Worm (Caenorhabditis elegans) whole organism, L2 larva: ENCODE data around the gene C34F11.5.

Experiments used
- F13H6.1 ChIP-seq: sonication (generic microtip); optimal IDR thresholded peaks from 2 replicates; lab custom pipeline; 2016; ENCODE audit warnings: missing genetic modification characterization, missing compliant biosample characterization
- R02D3.7 ChIP-seq: fragments of 150-350 bp; optimal IDR thresholded peaks from 2 replicates; lab custom pipeline; 2014; ENCODE audit warnings: missing biosample characterization, missing genetic modification characterization
- Y55F3AM.14 ChIP-seq: fragments of 200-800 bp; sonication (Bioruptor generic); optimal IDR thresholded peaks from 2 replicates; lab custom pipeline; 2018; ENCODE audit warnings: mild to moderate bottlenecking, missing genetic modification characterization, missing compliant biosample characterization
- ZK546.5 ChIP-seq: sonication (generic microtip); optimal IDR thresholded peaks from 2 replicates; lab custom pipeline; 2017; ENCODE audit warnings: missing biosample characterization, missing genetic modification characterization
- alr-1 ChIP-seq: fragments of 150-350 bp; optimal IDR thresholded peaks from 2 replicates; lab custom pipeline; 2014; ENCODE audit warnings: missing biosample characterization, missing genetic modification characterization
- blmp-1 ChIP-seq: sonication (generic microtip); optimal IDR thresholded peaks from 2 replicates; lab custom pipeline; 2017; ENCODE audit warnings: missing genetic modification characterization, mild to moderate bottlenecking, missing compliant biosample characterization, antibody characterized with exemption, moderate library complexity; ENCODE audit not compliant: insufficient read depth
- ceh-16 ChIP-seq: fragments of 150-350 bp; optimal IDR thresholded peaks from 2 replicates; lab custom pipeline; 2014; ENCODE audit warnings: missing biosample characterization, missing genetic modification characterization
- ceh-82 ChIP-seq: fragments of 150-350 bp; optimal IDR thresholded peaks from 2 replicates; lab custom pipeline; 2014; ENCODE audit warnings: missing biosample characterization, missing genetic modification characterization
- dmd-4 ChIP-seq: sonication (generic microtip); optimal IDR thresholded peaks from 2 replicates; lab custom pipeline; 2017; ENCODE audit warnings: missing biosample characterization, missing genetic modification characterization
- elt-1 ChIP-seq: fragments of 150-350 bp; optimal IDR thresholded peaks from 2 replicates; lab custom pipeline; 2014; ENCODE audit warnings: missing biosample characterization, missing genetic modification characterization
- elt-3 ChIP-seq: sonication (generic microtip); optimal IDR thresholded peaks from 2 replicates; lab custom pipeline; 2017; ENCODE audit warnings: missing biosample characterization, missing genetic modification characterization
- fos-1 ChIP-seq: fragments of 150-350 bp; optimal IDR thresholded peaks from 2 replicates; lab custom pipeline; 2014; ENCODE audit warnings: missing biosample characterization, missing genetic modification characterization
- gmeb-1 ChIP-seq: fragments of 150-350 bp; optimal IDR thresholded peaks from 2 replicates; lab custom pipeline; 2014; ENCODE audit warnings: missing biosample characterization, missing genetic modification characterization
- lin-11 ChIP-seq: fragments of 150-350 bp; sonication (generic microtip); optimal IDR thresholded peaks from 2 replicates; lab custom pipeline; 2014; ENCODE audit warnings: missing biosample characterization, missing genetic modification characterization, inconsistent platforms, mixed read lengths
- lin-13 ChIP-seq: fragments of 150-350 bp; optimal IDR thresholded peaks from 2 replicates; lab custom pipeline; 2014; ENCODE audit warnings: missing biosample characterization, missing genetic modification reagents, missing genetic modification characterization
- lin-39 ChIP-seq: fragments of 150-350 bp; optimal IDR thresholded peaks from 2 replicates; lab custom pipeline; 2014; ENCODE audit warnings: missing biosample characterization, missing genetic modification reagents, missing genetic modification characterization
- lsy-2 ChIP-seq, 2 experiments: fragments of 150-350 bp in 1 of 2; sonication (generic microtip) in 1 of 2; optimal IDR thresholded peaks; 2 replicates each; lab custom pipeline; 2014 to 2017; ENCODE audit warnings: missing biosample characterization in 2 of 2, missing genetic modification characterization in 2 of 2
- mab-5 ChIP-seq: fragments of 150-350 bp; optimal IDR thresholded peaks from 2 replicates; lab custom pipeline; 2014; ENCODE audit warnings: missing biosample characterization, missing genetic modification characterization
- mbf-1 ChIP-seq: sonication (generic microtip); optimal IDR thresholded peaks from 2 replicates; lab custom pipeline; 2017; ENCODE audit warnings: missing biosample characterization, missing genetic modification characterization
- nhr-11 ChIP-seq: fragments of 150-350 bp; optimal IDR thresholded peaks from 2 replicates; lab custom pipeline; 2014; ENCODE audit warnings: missing biosample characterization, missing genetic modification characterization
- nhr-12 ChIP-seq: fragments of 150-350 bp; optimal IDR thresholded peaks from 2 replicates; lab custom pipeline; 2014; ENCODE audit warnings: missing biosample characterization, missing genetic modification characterization
- nhr-23 ChIP-seq: fragments of 150-350 bp; optimal IDR thresholded peaks from 2 replicates; lab custom pipeline; 2014; ENCODE audit warnings: missing biosample characterization, missing genetic modification reagents, missing genetic modification characterization
- nhr-237 ChIP-seq: fragments of 150-350 bp; optimal IDR thresholded peaks from 2 replicates; lab custom pipeline; 2014; ENCODE audit warnings: missing biosample characterization, missing genetic modification characterization
- nhr-25 ChIP-seq: fragments of 150-350 bp; sonication (generic microtip); optimal IDR thresholded peaks from 3 replicates; lab custom pipeline; 2014; ENCODE audit warnings: missing biosample characterization, missing genetic modification characterization
- nhr-77 ChIP-seq: fragments of 150-350 bp; optimal IDR thresholded peaks from 2 replicates; lab custom pipeline; 2014; ENCODE audit warnings: missing biosample characterization, missing genetic modification characterization
- skn-1 ChIP-seq: sonication (generic microtip); optimal IDR thresholded peaks from 2 replicates; lab custom pipeline; 2017; ENCODE audit warnings: missing biosample characterization, missing genetic modification characterization
- sma-3 ChIP-seq: sonication (generic microtip); optimal IDR thresholded peaks from 2 replicates; lab custom pipeline; 2016; ENCODE audit warnings: missing genetic modification reagents, missing genetic modification characterization, missing compliant biosample characterization
- snpc-4 ChIP-seq: fragments of 150-350 bp; optimal IDR thresholded peaks from 2 replicates; lab custom pipeline; 2014; ENCODE audit warnings: missing biosample characterization, missing genetic modification characterization
- unc-39 ChIP-seq: fragments of 150-350 bp; optimal IDR thresholded peaks from 2 replicates; lab custom pipeline; 2014; ENCODE audit warnings: missing biosample characterization, missing genetic modification characterization
- unc-55 ChIP-seq: fragments of 150-350 bp; sonication (generic microtip); optimal IDR thresholded peaks from 3 replicates; lab custom pipeline; 2014; ENCODE audit warnings: missing biosample characterization, missing genetic modification reagents, missing genetic modification characterization
- zag-1 ChIP-seq: fragments of 150-350 bp; optimal IDR thresholded peaks from 2 replicates; lab custom pipeline; 2014; ENCODE audit warnings: missing biosample characterization, missing genetic modification characterization
- ztf-1 ChIP-seq: fragments of 200-800 bp; sonication (Bioruptor generic); conservative IDR thresholded peaks from 2 replicates; pipeline ENCODE4 v1.3.6; 2022; ENCODE audit warnings: missing genetic modification characterization, missing compliant biosample characterization
- ztf-11 ChIP-seq: sonication (generic microtip); optimal IDR thresholded peaks from 2 replicates; lab custom pipeline; 2017; ENCODE audit warnings: missing biosample characterization, missing genetic modification characterization
- ztf-4 ChIP-seq: fragments of 150-350 bp; optimal IDR thresholded peaks from 2 replicates; lab custom pipeline; 2014; ENCODE audit warnings: missing biosample characterization, missing genetic modification characterization

Gene C34F11.5

ce11 chrII:5205286-5205685 lies 9.7 kb downstream of the C34F11.5 start:
- TF ChIP-seq ztf-11 (tag; lab: Kevin White, UChicago) (no peak), nhr-12 (tag; lab: Kevin White, UChicago) (no peak), R02D3.7 (no peak), nhr-77 (tag; lab: Kevin White, UChicago) (no peak), ceh-16 (tag; lab: Kevin White, UChicago) (no peak), lin-13 (GFP tag; lab: Kevin White, UChicago) (no peak), fos-1 (tag; lab: Kevin White, UChicago) (no peak), zag-1 (no peak), nhr-237 (no peak), nhr-11 (no peak), mab-5 (tag; lab: Kevin White, UChicago) (no peak), ZK546.5 (tag; lab: Kevin White, UChicago) (no peak), dmd-4 (tag; lab: Kevin White, UChicago) (no peak), sma-3 (GFP tag; lab: Kevin White, UChicago) (no peak), ztf-4 (no peak), blmp-1 (no peak), lin-39 (tag; lab: Kevin White, UChicago) (no peak)

- TF ChIP-seq sma-3 (GFP tag; lab: Kevin White, UChicago) (peak; percentile 32), zag-1 (no peak)
These were observed 13.5 kb downstream of the C34F11.5 start for ce11 chrII:5209122-5209521.

DNA sequence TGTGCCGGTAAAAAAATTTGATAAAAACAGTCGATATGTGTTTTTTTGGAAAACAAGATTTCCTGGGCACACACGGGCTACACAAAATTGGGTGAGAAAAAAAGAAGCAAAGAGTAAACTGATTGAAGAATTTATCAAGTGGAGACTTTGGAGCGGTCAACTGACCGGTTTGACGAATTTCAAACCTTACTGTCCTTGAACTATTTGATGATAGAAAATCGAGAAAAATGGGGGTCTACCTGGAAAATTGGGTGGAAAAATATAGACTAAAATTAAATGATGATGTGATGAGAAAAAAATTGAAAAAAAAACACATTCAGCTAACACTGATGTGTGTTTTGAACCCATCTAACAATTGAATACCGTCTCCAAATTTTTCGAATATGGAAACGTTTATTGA lies 15.2 kb downstream of the C34F11.5 start, which contains the start of gene C34F11.8:
TSS of gene C34F11.8 (minus strand) at position 135 of the 400 bp plus-strand sequence.
- TF ChIP-seq nhr-23 (tag; lab: Kevin White, UChicago) (no peak), nhr-25 (tag; lab: Kevin White, UChicago) (peak; percentile 43), sma-3 (GFP tag; lab: Kevin White, UChicago) (peak; percentile 1), lsy-2 (tag; optimal IDR thresholded peaks at IDR 0.05; lab: Kevin White, UChicago) (no peak), blmp-1 (no peak)

DNA sequence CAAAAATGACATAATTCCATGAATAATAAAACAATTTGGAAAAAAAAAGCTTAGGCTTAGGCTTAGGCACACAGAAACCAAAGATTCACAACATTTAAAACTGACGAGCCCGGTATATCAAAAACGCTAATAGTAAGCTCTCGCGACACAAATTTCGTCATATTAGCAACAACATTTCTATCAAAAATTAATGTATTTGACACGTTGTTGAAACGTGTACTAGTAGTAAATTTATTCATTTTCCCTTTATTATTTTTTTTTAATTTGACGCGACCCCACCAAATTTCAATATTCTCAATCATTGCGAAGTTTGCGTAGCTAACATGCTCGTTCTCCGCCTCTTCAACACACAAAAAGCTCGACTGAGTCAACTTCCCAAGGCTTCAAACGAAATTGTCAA lies 16.4 kb downstream of the C34F11.5 start, which contains the start of gene C34F11.2:
TSS of gene C34F11.2 (plus strand) at position 301 of the 400 bp plus-strand sequence.
- TF ChIP-seq dmd-4 (tag; lab: Kevin White, UChicago) (no peak), unc-55 (GFP tag; lab: Kevin White, UChicago) (no peak), R02D3.7 (no peak), skn-1 (tag; lab: Kevin White, UChicago) (no peak), mab-5 (tag; lab: Kevin White, UChicago) (no peak), nhr-12 (tag; lab: Kevin White, UChicago) (no peak), ceh-16 (tag; lab: Kevin White, UChicago) (no peak), elt-1 (no peak), ceh-82 (no peak), nhr-11 (no peak), elt-3 (tag; lab: Kevin White, UChicago) (no peak), ztf-1 (GFP tag; lab: Robert Waterston, UW) (no peak), lin-11 (tag; lab: Kevin White, UChicago) (no peak), nhr-25 (tag; lab: Kevin White, UChicago) (no peak), nhr-23 (tag; lab: Kevin White, UChicago) (no peak), alr-1 (tag; lab: Kevin White, UChicago) (no peak)

DNA sequence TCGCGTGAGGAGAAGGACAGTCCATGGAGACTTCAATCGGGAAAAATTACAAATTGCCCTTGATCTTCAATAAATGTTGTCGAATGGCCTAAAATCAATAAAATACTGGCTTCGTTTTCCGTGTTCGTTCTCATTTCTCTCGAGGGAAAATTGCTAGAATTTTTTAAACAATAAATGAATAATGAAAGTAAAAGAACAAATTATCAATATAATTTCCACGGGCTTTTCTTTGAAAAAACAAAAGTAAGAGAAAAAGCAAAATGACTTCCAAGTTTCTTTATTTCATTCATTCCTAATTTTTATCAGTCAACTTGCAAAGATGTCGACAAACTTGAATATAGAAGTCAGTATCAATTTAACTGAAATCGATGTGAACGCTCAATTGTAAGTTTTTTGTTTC lies 17.1 kb downstream of the C34F11.5 start, which contains the start of gene C34F11.1:
TSS of gene C34F11.1 (plus strand) at position 301 of the 400 bp plus-strand sequence.
- TF ChIP-seq blmp-1 (no peak), sma-3 (GFP tag; lab: Kevin White, UChicago) (no peak), nhr-12 (tag; lab: Kevin White, UChicago) (no peak), Y55F3AM.14 (GFP tag; lab: Kevin White, UChicago) (no peak), nhr-11 (no peak), lin-13 (GFP tag; lab: Kevin White, UChicago) (no peak), R02D3.7 (no peak), nhr-237 (no peak), unc-39 (tag; lab: Kevin White, UChicago) (no peak), elt-1 (no peak), lsy-2 (tag; optimal IDR thresholded peaks at IDR 0.05; lab: Kevin White, UChicago) (no peak), fos-1 (tag; lab: Kevin White, UChicago) (no peak), gmeb-1 (tag; lab: Kevin White, UChicago) (no peak), F13H6.1 (no peak), snpc-4 (tag; lab: Kevin White, UChicago) (no peak), mbf-1 (no peak)
